Worm (Caenorhabditis elegans) whole organism, L4 larva: Measurements from ENCODE around the gene srb-19.

Experiments
- F44E2.7 ChIP-seq: fragments of 200-800 bp; sonication (Bioruptor generic); IDR thresholded peaks from 2 replicates; pipeline ENCODE4 v2.1.2; 2022; ENCODE audit warnings: missing genetic modification characterization, missing compliant biosample characterization
- R02D3.7 ChIP-seq: fragments of 150-350 bp; sonication (generic microtip); optimal IDR thresholded peaks from 3 replicates; lab custom pipeline; 2014; ENCODE audit warnings: missing biosample characterization, missing genetic modification characterization
- T20F7.1 ChIP-seq: fragments of 200-800 bp; sonication (Bioruptor generic); optimal IDR thresholded peaks from 2 replicates; lab custom pipeline; 2018; ENCODE audit warnings: mild to moderate bottlenecking, missing genetic modification characterization, missing compliant biosample characterization
- Y48G9A.11 ChIP-seq: fragments of 200-800 bp; sonication (Bioruptor generic); IDR thresholded peaks from 2 replicates; pipeline ENCODE4 v1.3.6; 2022; ENCODE audit warnings: missing genetic modification reagents, missing genetic modification characterization, missing compliant biosample characterization
- aha-1 ChIP-seq: fragments of 150-350 bp; peaks from one replicate; lab custom pipeline; 2014; ENCODE audit warnings: missing biosample characterization, missing genetic modification characterization
- ama-1 ChIP-seq: fragments of 150-350 bp; optimal IDR thresholded peaks from 2 replicates; lab custom pipeline; 2014; ENCODE audit warnings: inconsistent platforms, mixed read lengths
- ceh-20 ChIP-seq: fragments of 200-800 bp; sonication (Bioruptor generic); IDR thresholded peaks from 2 replicates; pipeline ENCODE4 v1.3.6; 2022; ENCODE audit warnings: missing genetic modification reagents, missing genetic modification characterization, missing compliant biosample characterization
- ceh-28 ChIP-seq: fragments of 150-350 bp; optimal IDR thresholded peaks from 2 replicates; lab custom pipeline; 2014; ENCODE audit warnings: missing biosample characterization, missing genetic modification reagents, missing genetic modification characterization
- daf-16 ChIP-seq, 3 experiments: sonication (generic microtip); optimal IDR thresholded peaks; 2 replicates each; lab custom pipeline; 2016 to 2017; ENCODE audit warnings: missing genetic modification characterization in 3 of 3, missing genetic modification reagents in 3 of 3, mild to moderate bottlenecking in 2 of 3, missing compliant biosample characterization in 2 of 3, missing biosample characterization in 1 of 3, moderate library complexity in 1 of 3
- dmd-6 ChIP-seq: fragments of 200-800 bp; sonication (Bioruptor generic); IDR thresholded peaks from 2 replicates; pipeline ENCODE4 v1.3.6; 2022; ENCODE audit warnings: missing genetic modification reagents, missing genetic modification characterization, missing compliant biosample characterization
- hif-1 ChIP-seq, 2 experiments: sonication (generic microtip); optimal IDR thresholded peaks; 2 replicates each; lab custom pipeline; 2016 to 2017; ENCODE audit warnings: missing compliant biosample characterization in 2 of 2, missing genetic modification characterization in 2 of 2, missing genetic modification reagents in 2 of 2, missing genotype in 2 of 2, mild to moderate bottlenecking in 1 of 2
- hlh-30 ChIP-seq: sonication (generic microtip); optimal IDR thresholded peaks from 2 replicates; lab custom pipeline; 2017; ENCODE audit warnings: antibody characterized with exemption, mild to moderate bottlenecking, missing genetic modification characterization, missing compliant biosample characterization; ENCODE audit not compliant: insufficient read depth
- jun-1 ChIP-seq: fragments of 150-350 bp; optimal IDR thresholded peaks from 2 replicates; lab custom pipeline; 2014; ENCODE audit warnings: missing biosample characterization, missing genetic modification reagents, missing genetic modification characterization
- lim-7 ChIP-seq: fragments of 200-800 bp; sonication (Bioruptor generic); IDR thresholded peaks from 2 replicates; pipeline ENCODE4 v1.3.6; 2022; ENCODE audit warnings: missing genetic modification characterization, missing compliant biosample characterization
- lin-1 ChIP-seq: fragments of 200-800 bp; sonication (Bioruptor generic); IDR thresholded peaks from 2 replicates; pipeline ENCODE4 v1.3.6; 2022; ENCODE audit warnings: missing genetic modification reagents, missing genetic modification characterization, missing compliant biosample characterization
- mdl-1 ChIP-seq, 2 experiments: fragments of 150-350 bp in 1 of 2; sonication (generic microtip) in 1 of 2; optimal IDR thresholded peaks; 2 replicates each; lab custom pipeline; 2014 to 2017; ENCODE audit warnings: missing biosample characterization in 2 of 2, missing genetic modification characterization in 2 of 2
- mep-1 ChIP-seq: fragments of 150-350 bp; sonication (generic microtip); optimal IDR thresholded peaks from 3 replicates; lab custom pipeline; 2014; ENCODE audit warnings: missing biosample characterization, missing genetic modification characterization
- mes-2 ChIP-seq: sonication (generic microtip); optimal IDR thresholded peaks from 2 replicates; lab custom pipeline; 2016; ENCODE audit warnings: missing genotype, mild to moderate bottlenecking, missing genetic modification characterization, missing compliant biosample characterization; ENCODE audit not compliant: poor library complexity, severe bottlenecking
- nhr-25 ChIP-seq: sonication (generic microtip); optimal IDR thresholded peaks from 2 replicates; lab custom pipeline; 2017; ENCODE audit warnings: missing genetic modification characterization, mild to moderate bottlenecking, missing compliant biosample characterization, antibody characterized with exemption, moderate library complexity, borderline replicate concordance; ENCODE audit not compliant: insufficient read depth
- nhr-28 ChIP-seq: fragments of 150-350 bp; optimal IDR thresholded peaks from 2 replicates; lab custom pipeline; 2014; ENCODE audit warnings: missing biosample characterization, missing genetic modification characterization
- nhr-41 ChIP-seq: fragments of 200-800 bp; sonication (Bioruptor generic); IDR thresholded peaks from 2 replicates; pipeline ENCODE4 v1.3.6; 2022; ENCODE audit warnings: missing genetic modification reagents, missing genetic modification characterization, missing compliant biosample characterization
- nhr-48 ChIP-seq: sonication (generic microtip); optimal IDR thresholded peaks from 2 replicates; lab custom pipeline; 2016; ENCODE audit warnings: mild to moderate bottlenecking, missing genetic modification characterization, missing compliant biosample characterization
- nhr-6 ChIP-seq: fragments of 150-350 bp; optimal IDR thresholded peaks from 2 replicates; lab custom pipeline; 2014; ENCODE audit warnings: missing biosample characterization, missing genetic modification characterization
- nhr-77 ChIP-seq: fragments of 150-350 bp; optimal IDR thresholded peaks from 2 replicates; lab custom pipeline; 2014; ENCODE audit warnings: missing biosample characterization, missing genetic modification characterization
- php-3 ChIP-seq: fragments of 200-800 bp; sonication (Bioruptor generic); IDR thresholded peaks from 2 replicates; pipeline ENCODE4 v1.3.6; 2022; ENCODE audit warnings: missing genetic modification reagents, missing genetic modification characterization, missing compliant biosample characterization
- pqm-1 ChIP-seq: sonication (generic microtip); optimal IDR thresholded peaks from 2 replicates; lab custom pipeline; 2017; ENCODE audit warnings: missing biosample characterization, missing genetic modification characterization
- set-16 ChIP-seq: fragments of 200-800 bp; sonication (Bioruptor generic); IDR thresholded peaks from 2 replicates; pipeline ENCODE4 v1.3.6; 2022; ENCODE audit warnings: missing genetic modification reagents, missing genetic modification characterization, missing compliant biosample characterization
- spr-1 ChIP-seq: sonication (generic microtip); optimal IDR thresholded peaks from 2 replicates; lab custom pipeline; 2016; ENCODE audit warnings: mild to moderate bottlenecking, missing genetic modification characterization, missing compliant biosample characterization
- spr-3 ChIP-seq: fragments of 200-800 bp; sonication (Bioruptor generic); optimal IDR thresholded peaks from 2 replicates; lab custom pipeline; 2018; ENCODE audit warnings: mild to moderate bottlenecking, missing genetic modification characterization, missing compliant biosample characterization
- unc-39 ChIP-seq: sonication (generic microtip); optimal IDR thresholded peaks from 2 replicates; lab custom pipeline; 2017; ENCODE audit warnings: missing biosample characterization, missing genetic modification characterization
- unc-62 ChIP-seq, 3 experiments: fragments of 150-350 bp in 1 of 3; sonication (generic microtip); optimal IDR thresholded peaks in 2 of 3; peaks in 1 of 3; 1 replicate in 1 of 3; 2 replicates in 2 of 3; lab custom pipeline; 2014 to 2017; ENCODE audit warnings: missing biosample characterization in 3 of 3, missing genetic modification characterization in 3 of 3, missing genetic modification reagents in 3 of 3, missing genotype in 1 of 3
- zip-11 ChIP-seq: fragments of 200-800 bp; sonication (Bioruptor generic); IDR thresholded peaks from 2 replicates; pipeline ENCODE4 v1.3.6; 2022; ENCODE audit warnings: missing genetic modification characterization, missing compliant biosample characterization
- ztf-11 ChIP-seq: fragments of 150-350 bp; optimal IDR thresholded peaks from 2 replicates; lab custom pipeline; 2014; ENCODE audit warnings: missing biosample characterization, missing genetic modification characterization

srb-19 gene

DNA sequence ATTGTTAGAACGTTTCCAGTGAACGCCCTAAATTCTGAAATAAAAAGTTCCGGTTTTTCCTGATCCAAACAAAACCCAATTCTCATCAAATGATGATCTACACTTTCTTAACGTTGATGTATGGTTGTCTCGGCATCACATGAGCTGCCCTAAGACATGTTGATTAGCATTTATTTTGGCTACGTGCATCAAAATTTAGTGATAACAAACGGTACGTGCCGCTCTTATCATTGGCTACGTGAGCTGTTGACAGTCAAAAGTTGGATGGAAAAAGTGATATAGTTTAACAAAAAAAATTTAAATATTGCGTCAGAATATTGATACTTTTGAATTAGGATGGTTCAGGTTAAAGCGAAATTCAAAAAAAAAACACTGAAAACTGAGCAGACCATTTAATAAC, 28.0 kb upstream of the srb-19 start:
- TF ChIP-seq zip-11 (GFP tag; lab: Robert Waterston, UW) (no peak), hif-1 (tag; optimal IDR thresholded peaks at IDR 0.05; lab: Kevin White, UChicago) (peak in 1 of 2 experiments; percentile 70), lim-7 (GFP tag; lab: Robert Waterston, UW) (no peak), R02D3.7 (tag; lab: Kevin White, UChicago) (no peak), nhr-41 (GFP tag; lab: Robert Waterston, UW) (no peak), Y48G9A.11 (GFP tag; lab: Robert Waterston, UW) (no peak), ceh-28 (no peak), ztf-11 (no peak), ama-1 (lab: Kevin White, UChicago) (no peak), spr-3 (no peak), T20F7.1 (no peak), aha-1 (tag; lab: Kevin White, UChicago) (peak; percentile 99), lin-1 (GFP tag; lab: Robert Waterston, UW) (no peak), jun-1 (tag; lab: Kevin White, UChicago) (no peak), nhr-77 (tag; lab: Kevin White, UChicago) (no peak), pqm-1 (tag; lab: Kevin White, UChicago) (peak; percentile 48), dmd-6 (peak; percentile 66), daf-16 (GFP tag; optimal IDR thresholded peaks at IDR 0.05; lab: Kevin White, UChicago) (no peak), daf-16 (tag; optimal IDR thresholded peaks at IDR 0.05; lab: Kevin White, UChicago) (peak; percentile 97), unc-39 (tag; lab: Kevin White, UChicago) (no peak), hlh-30 (peak; percentile 40), mes-2 (no peak), ceh-20 (GFP tag; lab: Robert Waterston, UW) (no peak), set-16 (no peak)

DNA sequence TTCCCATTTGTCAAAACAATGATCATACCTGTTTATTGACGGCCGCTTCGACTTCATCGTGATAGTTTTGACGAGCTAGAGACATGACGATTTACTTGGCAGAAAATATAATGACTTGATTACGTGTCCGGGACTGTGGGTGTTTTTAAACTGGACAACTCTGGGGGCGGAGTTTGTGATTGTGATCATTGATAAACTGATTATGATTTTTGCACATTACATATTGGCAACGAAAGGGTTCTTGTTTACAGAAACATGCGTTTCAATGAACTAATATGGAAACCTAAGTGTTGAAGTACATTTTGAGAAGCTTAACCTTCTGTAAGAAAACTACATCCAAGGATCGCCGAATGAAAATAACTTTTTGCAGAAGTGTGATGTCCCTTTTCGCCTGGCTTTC, 27.5 kb upstream of the srb-19 start, which contains the start of gene ftn-1:
Gene ftn-1, minus strand, starts transcription at position 101 of the 400 bp plus-strand sequence.
- peak; percentile 37 for TF ChIP-seq ama-1 (lab: Kevin White, UChicago)
- TF ChIP-seq nhr-25 (tag; lab: Kevin White, UChicago) = no peak
- peak in 1 of 2 experiments; percentile 48 for TF ChIP-seq unc-62 (GFP tag; optimal IDR thresholded peaks at IDR 0.05 in 1 of 2; lab: Kevin White, UChicago)
- no peak for TF ChIP-seq unc-62 (tag; optimal IDR thresholded peaks at IDR 0.05; lab: Kevin White, UChicago)
- TF ChIP-seq daf-16 (GFP tag; optimal IDR thresholded peaks at IDR 0.05; lab: Kevin White, UChicago) = no peak
- TF ChIP-seq daf-16 (tag; optimal IDR thresholded peaks at IDR 0.05; lab: Kevin White, UChicago) = peak; percentile 74

DNA sequence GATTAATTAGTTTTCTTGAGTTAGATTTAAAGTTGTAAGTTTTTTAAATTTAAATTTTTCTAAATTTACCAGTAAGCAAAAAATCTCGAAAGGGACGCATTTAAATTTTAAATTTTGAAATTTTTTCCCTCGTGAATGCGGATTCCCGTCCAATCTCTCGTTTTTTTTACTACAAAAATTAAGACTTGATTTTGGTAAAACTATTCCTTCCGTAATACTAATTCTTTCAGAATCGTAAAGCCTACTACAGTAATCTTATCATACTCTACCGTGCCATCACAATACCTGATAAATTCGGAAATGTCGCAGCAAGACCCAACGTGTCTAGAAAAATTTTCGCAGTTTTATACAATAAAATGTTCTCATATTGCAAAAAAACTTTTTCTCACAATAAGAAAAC, 25.2 kb upstream of the srb-19 start, which contains the start of the genes C54F6.19 and nhx-3:
Gene C54F6.19, plus strand, starts transcription at position 301 of the 400 bp plus-strand sequence.
Gene nhx-3, minus strand, starts transcription at position 337 of the 400 bp plus-strand sequence.
- TF ChIP-seq spr-1 = no peak
- TF ChIP-seq F44E2.7 (GFP tag; lab: Robert Waterston, UW) = no peak
- no peak for TF ChIP-seq mep-1 (tag; lab: Kevin White, UChicago)
- no peak for TF ChIP-seq daf-16 (GFP tag; optimal IDR thresholded peaks at IDR 0.05; lab: Kevin White, UChicago)
- no peak for TF ChIP-seq daf-16 (tag; optimal IDR thresholded peaks at IDR 0.05; lab: Kevin White, UChicago)
- TF ChIP-seq php-3 (GFP tag; lab: Robert Waterston, UW) = no peak
- no peak for TF ChIP-seq nhr-6
- no peak for TF ChIP-seq ceh-20 (GFP tag; lab: Robert Waterston, UW)

DNA sequence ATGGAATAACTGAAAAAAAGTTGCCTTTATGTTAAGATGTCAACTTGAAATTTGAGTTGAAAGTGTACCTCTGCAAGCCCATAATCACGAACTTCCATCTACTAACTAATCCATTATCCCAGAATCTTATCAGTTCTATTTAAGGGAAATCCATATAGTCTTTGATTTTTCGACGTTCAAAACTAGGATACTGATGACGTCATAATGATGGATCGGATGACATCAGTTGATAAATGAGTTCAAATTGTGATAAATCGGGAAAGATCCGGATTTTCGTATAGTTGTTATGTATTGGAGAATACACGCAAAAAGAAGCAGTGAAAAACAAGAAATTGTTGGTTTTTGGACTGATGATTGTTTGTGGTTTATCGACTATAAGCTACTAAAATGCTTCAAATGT, 23.8 kb upstream of the srb-19 start:
- TF ChIP-seq mdl-1 (tag; optimal IDR thresholded peaks at IDR 0.05; lab: Kevin White, UChicago) (peak in 1 of 2 experiments; percentile 8), nhr-28 (tag; lab: Kevin White, UChicago) (peak; percentile 10), unc-62 (GFP tag; optimal IDR thresholded peaks at IDR 0.05 in 1 of 2; lab: Kevin White, UChicago) (peak in 1 of 2 experiments; percentile 87), unc-62 (tag; optimal IDR thresholded peaks at IDR 0.05; lab: Kevin White, UChicago) (no peak), nhr-48 (tag; lab: Kevin White, UChicago) (peak; percentile 79), spr-1 (no peak)
